Fruit fly (Drosophila melanogaster): ENCODE results near the gene AdoR.
A peak's percentile ranks its signal among the peaks of the same experiment; 100 is the strongest.

AdoR gene

DNA sequence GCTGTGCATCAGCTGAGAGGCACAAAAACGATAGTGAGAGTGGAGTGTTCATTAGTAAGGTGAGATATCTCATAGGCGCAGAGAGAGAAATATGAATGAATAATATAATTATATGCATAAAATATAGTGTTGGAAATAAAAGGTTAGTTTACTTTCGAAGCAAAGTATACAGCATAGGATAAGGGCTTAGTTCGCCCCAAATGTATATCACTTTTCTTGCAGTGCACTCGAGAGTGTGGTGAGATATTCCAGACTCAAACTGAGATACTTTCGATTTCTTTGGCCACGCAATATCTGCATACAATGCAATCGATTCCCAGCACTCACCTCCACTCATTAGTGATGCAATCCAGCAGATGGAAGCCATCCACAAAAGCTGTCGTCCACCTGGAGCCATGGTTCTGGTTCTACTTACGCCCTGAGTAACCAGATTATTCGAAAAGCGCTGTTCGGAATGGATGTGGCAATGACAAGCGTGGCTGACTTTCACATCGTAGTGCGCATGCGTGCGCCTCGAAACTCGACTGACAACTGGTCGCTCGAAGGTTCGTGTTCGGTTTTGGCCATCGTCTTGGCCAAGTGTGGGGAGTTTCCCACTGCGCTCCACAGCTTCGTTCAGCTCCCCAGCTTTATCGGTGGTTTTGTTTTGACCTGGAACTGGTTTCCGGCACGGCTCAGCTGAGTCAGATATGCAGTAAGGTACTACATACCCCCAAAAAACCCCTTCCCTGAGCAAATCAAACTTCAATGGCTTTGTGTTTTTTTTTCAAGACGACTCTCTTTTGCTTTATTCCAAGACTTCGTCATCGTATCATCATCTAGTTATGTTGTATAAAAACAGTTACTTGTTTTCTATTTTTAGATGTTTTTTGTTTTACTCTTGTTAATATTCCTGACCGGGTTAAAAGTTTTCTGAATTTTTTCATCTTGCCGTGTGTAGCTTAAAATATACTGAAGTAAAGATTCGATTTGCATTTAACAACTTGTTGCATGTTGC, 21.6 kb upstream of the AdoR start, which contains the start of gene Rsod:
Gene Rsod, minus strand, starts transcription at position 537 of the 997 bp plus-strand sequence.
- no peak for TF ChIP-seq noc (tag; optimal IDR thresholded peaks at IDR 0.05)

dm6 chr3R:30166159-30166784, 16.9 kb upstream of the AdoR start, which contains the start of gene VhaAC45RP:
VhaAC45RP (minus strand) TSS chr3R:30166419.
- no peak for TF ChIP-seq noc (tag; optimal IDR thresholded peaks at IDR 0.05)

dm6 chr3R:30164162-30164561, 14.8 kb upstream of the AdoR start:
- no peak for TF ChIP-seq noc (tag; optimal IDR thresholded peaks at IDR 0.05)

DNA sequence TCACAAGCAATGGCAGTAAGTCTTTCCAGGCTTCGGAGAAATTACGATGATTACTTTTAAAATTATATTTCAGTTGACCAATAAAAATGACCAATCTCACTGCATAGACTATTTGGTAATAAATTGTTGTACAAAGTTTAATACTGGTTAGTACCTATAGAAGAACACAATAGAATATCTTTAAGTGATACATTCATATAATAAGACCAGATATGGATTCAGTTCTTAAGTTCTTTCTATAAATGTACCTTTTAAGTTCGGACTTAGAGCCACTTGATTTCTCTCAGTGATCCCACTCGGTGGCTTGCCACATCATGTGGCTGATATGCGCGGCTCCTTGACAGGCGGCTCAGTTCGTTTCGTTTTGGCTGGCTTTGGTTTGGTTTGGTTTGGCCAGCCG, 13.8 kb upstream of the AdoR start:
- no peak for TF ChIP-seq noc (tag; optimal IDR thresholded peaks at IDR 0.05)

DNA sequence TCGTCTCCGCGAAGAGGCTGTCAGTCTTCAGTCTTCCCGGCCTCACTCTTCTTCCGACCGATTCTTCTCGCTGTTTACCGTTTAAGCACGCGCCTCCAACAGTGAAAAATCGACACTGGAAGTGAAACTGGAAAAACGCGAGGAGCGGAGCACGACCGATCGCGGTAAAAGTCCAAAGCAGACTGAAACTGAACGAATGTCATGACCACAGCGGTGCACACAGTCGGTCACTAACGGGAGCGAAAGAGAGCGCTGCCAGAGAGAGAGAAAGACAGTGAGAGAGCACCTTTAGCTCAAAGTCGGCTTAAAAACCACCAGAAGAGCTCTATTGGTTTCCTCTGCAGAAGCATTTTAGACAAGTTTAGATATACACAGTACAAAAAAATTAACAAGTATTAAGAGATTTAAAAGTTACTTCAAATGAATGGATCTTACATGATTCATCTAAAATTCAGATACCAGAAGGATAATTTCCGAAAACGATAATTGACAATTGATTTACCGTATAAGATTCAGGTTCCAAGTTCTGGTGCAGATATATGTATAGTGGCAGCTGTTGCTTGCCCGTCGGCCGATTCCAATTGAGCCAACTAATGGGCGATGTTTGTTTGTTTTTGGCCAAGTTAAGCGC, 11.0 kb upstream of the AdoR start, which contains the start of gene CG11498:
Gene CG11498, minus strand, starts transcription at position 162 of the 631 bp plus-strand sequence.
- no peak for TF ChIP-seq noc (tag; optimal IDR thresholded peaks at IDR 0.05)

DNA sequence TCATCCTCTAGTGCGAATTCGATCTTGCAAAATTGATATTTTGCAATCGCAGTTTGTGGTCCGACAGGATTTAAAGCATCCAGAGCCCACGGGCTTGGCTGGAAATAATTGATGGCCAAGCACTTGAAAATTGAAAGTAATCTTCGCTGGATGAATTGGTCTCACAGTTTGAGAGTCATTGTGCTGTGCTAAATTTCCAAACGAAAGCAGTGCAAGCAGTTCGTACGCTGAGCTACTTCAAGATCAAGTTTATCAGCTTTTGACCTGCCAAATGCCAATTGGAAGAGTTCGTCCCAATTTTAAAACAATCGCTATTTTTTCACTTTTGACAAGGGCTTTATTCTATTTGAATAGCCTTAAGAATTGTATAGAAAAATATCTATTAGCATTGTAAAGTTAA, 4.5 kb upstream of the AdoR start:
- TF ChIP-seq noc (tag; optimal IDR thresholded peaks at IDR 0.05) = no peak

DNA sequence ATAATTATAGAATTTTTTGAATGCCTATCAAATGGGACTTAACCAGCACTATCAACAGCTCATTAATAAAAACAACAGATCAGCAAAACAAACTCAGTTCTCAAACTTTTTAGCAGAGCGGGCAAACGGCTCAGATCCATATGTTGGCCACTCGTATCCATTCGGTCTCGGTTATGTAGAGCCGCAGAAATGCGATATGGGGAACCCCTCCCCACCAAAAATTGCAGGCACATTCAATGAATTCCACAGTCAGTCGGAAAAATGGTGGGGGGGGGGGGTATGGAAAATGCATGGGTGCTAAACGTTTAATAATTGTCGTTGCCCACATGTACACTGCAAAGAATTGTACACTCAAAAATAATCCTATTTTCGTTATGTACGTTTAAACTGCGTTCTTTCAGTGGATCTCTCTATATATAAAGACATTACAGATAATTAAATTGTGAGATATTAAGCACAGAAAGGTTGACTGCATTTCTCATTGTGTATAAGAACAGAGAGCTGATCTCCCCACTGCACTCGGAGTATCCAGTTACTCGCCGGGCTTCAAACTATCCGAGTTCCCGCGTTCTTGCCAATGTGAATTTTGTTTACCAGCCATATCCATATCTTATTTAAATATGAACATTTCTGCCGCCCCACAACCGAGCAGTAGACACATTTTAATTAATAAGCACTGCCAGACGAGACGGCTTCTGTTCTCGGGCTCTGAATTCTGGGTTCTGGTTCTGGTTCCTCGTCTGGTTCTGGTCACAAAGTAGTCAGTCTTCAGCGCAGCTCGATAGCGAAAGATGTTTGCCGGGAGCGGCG, 2.1 kb upstream of the AdoR start, which contains the start of gene CG15529:
Gene CG15529, plus strand, starts transcription at position 760 of the 810 bp plus-strand sequence.
- TF ChIP-seq noc (tag; optimal IDR thresholded peaks at IDR 0.05) = no peak

- no peak for TF ChIP-seq noc (tag; optimal IDR thresholded peaks at IDR 0.05)
Measured at dm6 chr3R:30150602-30151001, 1.2 kb upstream of the AdoR start.

- peak; percentile 1 for TF ChIP-seq noc (tag; optimal IDR thresholded peaks at IDR 0.05)
Measured at dm6 chr3R:30134063-30135047, 15.1 kb downstream of the AdoR start, which contains the start of gene Tpi. Tpi (minus strand) TSS chr3R:30134599.

DNA sequence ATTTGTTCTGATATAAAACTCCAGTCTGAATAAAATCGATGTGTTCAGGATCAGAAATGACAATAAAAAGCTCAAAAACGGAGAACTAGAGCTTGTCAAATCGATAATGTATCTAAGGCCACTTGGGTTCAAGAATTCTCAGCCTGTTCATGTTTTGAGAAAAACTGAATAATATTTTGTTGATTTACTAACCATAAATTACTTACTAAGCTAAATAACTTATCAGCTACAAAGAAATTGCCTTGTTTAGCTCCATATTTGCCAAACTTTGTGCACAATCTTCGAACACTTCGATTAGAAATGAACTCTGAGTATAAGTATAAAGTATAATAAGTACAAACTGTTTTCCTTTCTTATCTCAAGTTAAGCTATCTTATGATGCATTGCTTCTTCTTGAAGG, 17.1 kb downstream of the AdoR start, which contains the start of gene CG31029:
Gene CG31029, minus strand, starts transcription at position 101 of the 400 bp plus-strand sequence.
- no peak for TF ChIP-seq noc (tag; optimal IDR thresholded peaks at IDR 0.05)

DNA sequence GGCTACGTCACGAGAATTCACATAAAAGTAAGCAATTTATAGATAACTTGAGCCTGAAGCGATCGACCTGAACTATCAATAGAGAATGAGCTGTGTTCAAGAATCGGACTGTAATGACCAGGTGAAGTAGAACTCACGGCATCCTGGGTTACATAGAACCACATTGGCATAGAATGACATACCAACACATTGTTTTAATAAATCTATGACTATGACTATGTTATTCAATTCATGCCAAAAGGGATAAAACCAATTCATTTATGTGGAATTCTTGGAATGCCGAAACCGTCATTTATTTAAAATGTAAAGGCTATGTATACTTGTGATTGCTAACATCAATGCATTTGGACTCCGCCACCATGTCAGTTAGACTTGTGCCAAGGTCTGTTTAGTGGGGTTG, 20.4 kb downstream of the AdoR start, which contains the start of gene Ppi1:
Gene Ppi1, minus strand, starts transcription at position 101 of the 400 bp plus-strand sequence.
- no peak for TF ChIP-seq noc (tag; optimal IDR thresholded peaks at IDR 0.05)

DNA sequence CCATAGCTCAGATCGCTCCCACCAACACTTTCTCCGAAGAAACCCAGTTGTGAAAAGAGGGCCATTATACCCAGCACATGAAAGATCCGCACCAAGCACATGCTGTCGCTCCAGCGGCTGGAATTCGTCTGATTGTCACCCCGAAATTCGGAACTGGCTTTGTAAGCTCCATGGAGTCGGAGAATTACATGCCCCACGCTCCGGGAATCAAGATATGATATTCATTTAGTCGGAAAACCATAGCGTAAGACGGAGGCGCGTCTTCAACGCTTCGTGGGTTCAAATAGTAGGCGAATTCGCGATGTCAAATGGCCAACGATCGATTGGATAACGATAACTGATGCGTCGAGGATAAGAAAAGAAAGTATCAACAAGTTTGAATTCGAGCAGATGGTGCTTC, 24.8 kb downstream of the AdoR start, which contains the start of gene CG45073:
Gene CG45073, minus strand, starts transcription at position 101 of the 400 bp plus-strand sequence.
- no peak for TF ChIP-seq noc (tag; optimal IDR thresholded peaks at IDR 0.05)

DNA sequence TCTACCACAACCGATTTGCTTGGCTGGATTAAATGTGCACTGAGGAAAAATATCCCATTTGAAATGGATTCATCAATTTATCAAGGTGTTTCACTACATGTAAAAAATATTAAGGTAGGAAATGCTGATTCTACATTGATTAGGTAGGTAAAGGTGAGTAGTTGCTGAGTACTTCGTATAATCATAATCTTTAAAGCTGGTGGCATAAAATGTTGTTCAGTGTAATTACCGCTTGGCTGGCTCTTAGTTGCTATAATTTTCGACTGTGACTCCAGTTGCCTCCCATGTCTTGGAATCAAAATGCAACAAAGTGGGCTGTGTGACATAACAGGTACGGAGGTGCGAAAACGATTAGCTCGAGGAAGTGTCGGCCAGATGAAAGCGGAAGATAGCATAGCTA, 26.2 kb downstream of the AdoR start, which contains the start of gene CG45072:
Gene CG45072, minus strand, starts transcription at position 101 of the 400 bp plus-strand sequence.
- no peak for TF ChIP-seq noc (tag; optimal IDR thresholded peaks at IDR 0.05)

DNA sequence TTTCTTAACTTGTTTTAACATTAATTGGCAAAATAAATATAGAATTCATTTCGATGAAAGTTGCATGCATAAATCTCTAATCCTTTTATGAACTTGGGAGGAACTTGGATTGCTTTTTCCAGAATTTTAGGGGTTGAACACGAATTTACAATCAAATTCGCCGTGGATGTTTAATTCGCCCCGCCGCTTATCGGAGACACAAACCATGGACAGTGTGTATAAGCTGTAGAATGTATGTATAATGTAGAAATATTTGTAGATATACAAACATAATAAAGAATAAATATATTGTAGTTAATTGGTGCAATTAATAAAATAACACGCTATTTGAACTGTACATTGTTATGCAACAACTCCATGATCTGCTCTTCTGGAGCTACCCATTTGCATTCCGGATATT, 27.7 kb downstream of the AdoR start:
- TF ChIP-seq noc (tag; optimal IDR thresholded peaks at IDR 0.05) = no peak

Measured in whole organism, larva.